Worm (Caenorhabditis elegans) whole organism, young adult: ENCODE results near the gene egl-44.

ENCODE experiments used
- B0019.2 ChIP-seq: fragments of 200-800 bp; sonication (Bioruptor generic); conservative IDR thresholded peaks from 2 replicates; pipeline ENCODE4 v1.3.6; 2022; ENCODE audit warnings: missing genetic modification reagents, missing genetic modification characterization, missing compliant biosample characterization
- B0035.1 ChIP-seq: sonication (generic microtip); optimal IDR thresholded peaks from 2 replicates; lab custom pipeline; 2016; ENCODE audit warnings: missing genetic modification characterization, mild to moderate bottlenecking, missing compliant biosample characterization, missing genotype, missing genetic modification reagents
- B0261.1 ChIP-seq: sonication (generic microtip); optimal IDR thresholded peaks from 2 replicates; lab custom pipeline; 2016; ENCODE audit warnings: mild to moderate bottlenecking, missing genetic modification characterization, moderate library complexity, missing compliant biosample characterization
- C17E4.6 ChIP-seq: fragments of 200-800 bp; sonication (Bioruptor generic); IDR thresholded peaks from 2 replicates; pipeline ENCODE4 v1.3.6; 2022; ENCODE audit warnings: missing genetic modification reagents, missing genetic modification characterization, missing compliant biosample characterization
- F22D6.2 ChIP-seq: sonication (generic microtip); optimal IDR thresholded peaks from 2 replicates; lab custom pipeline; 2016; ENCODE audit warnings: mild to moderate bottlenecking, missing genetic modification characterization, missing compliant biosample characterization
- F23B12.7 ChIP-seq: sonication (generic microtip); optimal IDR thresholded peaks from 2 replicates; lab custom pipeline; 2017; ENCODE audit warnings: missing genetic modification characterization, mild to moderate bottlenecking, missing compliant biosample characterization, antibody characterized with exemption, moderate library complexity; ENCODE audit not compliant: insufficient read depth
- F49E8.2 ChIP-seq: sonication (generic microtip); optimal IDR thresholded peaks from 3 replicates; lab custom pipeline; 2017; ENCODE audit warnings: missing genetic modification characterization, mild to moderate bottlenecking, missing compliant biosample characterization, antibody characterized with exemption, moderate library complexity; ENCODE audit not compliant: insufficient read depth
- F57C9.4 ChIP-seq: sonication (generic microtip); optimal IDR thresholded peaks from 2 replicates; lab custom pipeline; 2017; ENCODE audit warnings: mild to moderate bottlenecking, missing genetic modification characterization, missing compliant biosample characterization
- Y56A3A.18 ChIP-seq: fragments of 200-800 bp; sonication (Bioruptor generic); IDR thresholded peaks from 2 replicates; pipeline ENCODE4 v1.3.6; 2022; ENCODE audit warnings: missing genetic modification reagents, missing genetic modification characterization, missing compliant biosample characterization
- Y95B8A.8 ChIP-seq: fragments of 200-800 bp; sonication (Bioruptor generic); IDR thresholded peaks from 2 replicates; pipeline ENCODE4 v1.3.6; 2022; ENCODE audit warnings: missing genetic modification reagents, missing genetic modification characterization, missing compliant biosample characterization
- ZK185.1 ChIP-seq: sonication (generic microtip); optimal IDR thresholded peaks from 2 replicates; lab custom pipeline; 2016; ENCODE audit warnings: mild to moderate bottlenecking, missing genetic modification characterization, missing compliant biosample characterization; ENCODE audit not compliant: poor library complexity, severe bottlenecking
- ama-1 ChIP-seq, 3 experiments: fragments of 150-350 bp in 1 of 3; sonication (generic microtip) in 2 of 3; optimal IDR thresholded peaks; 2 replicates each; lab custom pipeline; 2014 to 2018; ENCODE audit warnings: missing biosample characterization in 2 of 3, missing genetic modification characterization in 2 of 3, missing genetic modification reagents in 2 of 3
- aptf-2 ChIP-seq: fragments of 200-800 bp; sonication (Bioruptor generic); conservative IDR thresholded peaks from 2 replicates; pipeline ENCODE4 v1.3.6; 2022; ENCODE audit warnings: missing genetic modification reagents, missing genetic modification characterization, missing compliant biosample characterization
- athp-1 ChIP-seq: sonication (generic microtip); optimal IDR thresholded peaks from 2 replicates; lab custom pipeline; 2017; ENCODE audit warnings: mild to moderate bottlenecking, missing genetic modification characterization, missing compliant biosample characterization
- attf-3 ChIP-seq: fragments of 200-800 bp; sonication (Bioruptor generic); conservative IDR thresholded peaks from 2 replicates; pipeline ENCODE4 v1.3.6; 2022; ENCODE audit warnings: missing genetic modification reagents, missing genetic modification characterization, missing compliant biosample characterization
- attf-5 ChIP-seq: fragments of 200-800 bp; sonication (Bioruptor generic); optimal IDR thresholded peaks from 2 replicates; lab custom pipeline; 2018; ENCODE audit warnings: mild to moderate bottlenecking, missing genetic modification characterization, missing compliant biosample characterization
- bed-1 ChIP-seq: fragments of 200-800 bp; sonication (Bioruptor generic); IDR thresholded peaks from 2 replicates; pipeline ENCODE4 v1.3.6; 2022; ENCODE audit warnings: missing genetic modification reagents, missing genetic modification characterization, missing compliant biosample characterization
- cebp-1 ChIP-seq, 2 experiments: fragments of 200-800 bp in 1 of 2; sonication (Bioruptor generic) in 1 of 2; sonication (generic microtip) in 1 of 2; IDR thresholded peaks in 1 of 2; optimal IDR thresholded peaks in 1 of 2; 2 replicates each; pipeline versions ENCODE4 v1.3.6 to Lab custom; 2017 to 2022; ENCODE audit warnings: missing compliant biosample characterization in 2 of 2, missing genetic modification characterization in 2 of 2, mild to moderate bottlenecking in 1 of 2, missing genetic modification reagents in 1 of 2, moderate library complexity in 1 of 2
- ceh-100 ChIP-seq: fragments of 200-800 bp; sonication (Bioruptor generic); IDR thresholded peaks from 2 replicates; pipeline ENCODE4 v1.3.6; 2022; ENCODE audit warnings: missing genetic modification reagents, missing genetic modification characterization, missing compliant biosample characterization
- ceh-91 ChIP-seq: fragments of 200-800 bp; sonication (Bioruptor generic); IDR thresholded peaks from 2 replicates; pipeline ENCODE4 v1.3.6; 2022; ENCODE audit warnings: missing genetic modification reagents, missing genetic modification characterization, missing compliant biosample characterization
- dox-1 ChIP-seq: fragments of 200-800 bp; sonication (Bioruptor generic); IDR thresholded peaks from 2 replicates; pipeline ENCODE4 v1.3.6; 2022; ENCODE audit warnings: missing genetic modification reagents, missing genetic modification characterization, missing compliant biosample characterization
- ets-4 ChIP-seq: fragments of 200-800 bp; sonication (Bioruptor generic); optimal IDR thresholded peaks from 2 replicates; lab custom pipeline; 2018; ENCODE audit warnings: mild to moderate bottlenecking, missing genetic modification characterization, missing compliant biosample characterization
- hlh-12 ChIP-seq: sonication (generic microtip); optimal IDR thresholded peaks from 2 replicates; lab custom pipeline; 2016; ENCODE audit warnings: missing genetic modification characterization, missing compliant biosample characterization
- hmg-1.2 ChIP-seq: fragments of 200-800 bp; sonication (Bioruptor generic); IDR thresholded peaks from 2 replicates; pipeline ENCODE4 v1.3.6; 2022; ENCODE audit warnings: missing genetic modification reagents, missing genetic modification characterization, missing compliant biosample characterization
- hmg-20 ChIP-seq: fragments of 200-800 bp; sonication (Bioruptor generic); IDR thresholded peaks from 2 replicates; pipeline ENCODE4 v1.3.6; 2022; ENCODE audit warnings: missing genetic modification reagents, missing genetic modification characterization, missing compliant biosample characterization
- lag-1 ChIP-seq: fragments of 200-800 bp; sonication (Bioruptor generic); IDR thresholded peaks from 2 replicates; pipeline ENCODE4 v1.3.6; 2022; ENCODE audit warnings: missing genetic modification reagents, missing genetic modification characterization, missing compliant biosample characterization
- let-607 ChIP-seq, 2 experiments: fragments of 200-800 bp in 1 of 2; sonication (Bioruptor generic) in 1 of 2; sonication (generic microtip) in 1 of 2; optimal IDR thresholded peaks; 2 replicates each; lab custom pipeline; 2016 to 2018; ENCODE audit warnings: mild to moderate bottlenecking in 2 of 2, missing compliant biosample characterization in 2 of 2, missing genetic modification characterization in 2 of 2, moderate library complexity in 2 of 2, missing genotype in 1 of 2
- lsl-1 ChIP-seq: fragments of 200-800 bp; sonication (Bioruptor generic); optimal IDR thresholded peaks from 2 replicates; lab custom pipeline; 2018; ENCODE audit warnings: mild to moderate bottlenecking, missing genetic modification characterization, moderate library complexity, missing compliant biosample characterization
- madf-6 ChIP-seq: fragments of 200-800 bp; sonication (Bioruptor generic); IDR thresholded peaks from 2 replicates; pipeline ENCODE4 v1.3.6; 2022; ENCODE audit warnings: missing genetic modification reagents, missing genetic modification characterization, missing compliant biosample characterization
- madf-8 ChIP-seq: fragments of 200-800 bp; sonication (Bioruptor generic); conservative IDR thresholded peaks from 2 replicates; pipeline ENCODE4 v1.3.6; 2022; ENCODE audit warnings: missing genetic modification reagents, missing genetic modification characterization, missing compliant biosample characterization
- nfya-2 ChIP-seq: fragments of 200-800 bp; sonication (Bioruptor generic); IDR thresholded peaks from 2 replicates; pipeline ENCODE4 v1.3.6; 2022; ENCODE audit warnings: missing genetic modification reagents, missing genetic modification characterization, missing compliant biosample characterization
- nhr-90 ChIP-seq: sonication (generic microtip); optimal IDR thresholded peaks from 2 replicates; lab custom pipeline; 2016; ENCODE audit warnings: missing genotype, mild to moderate bottlenecking, missing genetic modification characterization, missing compliant biosample characterization
- rcor-1 ChIP-seq: fragments of 200-800 bp; sonication (Bioruptor generic); IDR thresholded peaks from 2 replicates; pipeline ENCODE4 v1.3.6; 2022; ENCODE audit warnings: missing genetic modification reagents, missing genetic modification characterization, missing compliant biosample characterization
- rec-8 ChIP-seq, 2 experiments: sonication (generic microtip); optimal IDR thresholded peaks; 2 replicates each; lab custom pipeline; 2016; ENCODE audit warnings: mild to moderate bottlenecking in 2 of 2, missing genetic modification characterization in 2 of 2, missing genetic modification reagents in 2 of 2, missing genotype in 2 of 2, missing biosample characterization in 1 of 2, missing compliant biosample characterization in 1 of 2, moderate library complexity in 1 of 2
- repo-1 ChIP-seq: sonication (generic microtip); optimal IDR thresholded peaks from 2 replicates; lab custom pipeline; 2017; ENCODE audit warnings: mild to moderate bottlenecking, missing genetic modification characterization, missing compliant biosample characterization
- rpc-1 ChIP-seq, 2 experiments: fragments of 150-350 bp in 1 of 2; sonication (generic microtip) in 1 of 2; optimal IDR thresholded peaks; 2 replicates each; lab custom pipeline; 2014 to 2018; ENCODE audit warnings: missing biosample characterization in 1 of 2, missing genetic modification characterization in 1 of 2, missing genetic modification reagents in 1 of 2, missing genotype in 1 of 2
- snpc-4 ChIP-seq, 5 experiments: fragments of 150-350 bp in 1 of 5; sonication (generic microtip) in 4 of 5; optimal IDR thresholded peaks; 2 replicates each; lab custom pipeline; 2014 to 2018; ENCODE audit warnings: missing genetic modification characterization in 5 of 5, missing biosample characterization in 3 of 5, antibody characterized with exemption in 2 of 5, mild to moderate bottlenecking in 2 of 5, missing compliant biosample characterization in 2 of 5, missing genotype in 2 of 5, moderate library complexity in 2 of 5, missing genetic modification reagents in 1 of 5
- unc-130 ChIP-seq: sonication (generic microtip); optimal IDR thresholded peaks from 2 replicates; lab custom pipeline; 2016; ENCODE audit warnings: missing genetic modification reagents, missing genetic modification characterization, missing compliant biosample characterization
- unc-62 ChIP-seq: fragments of 150-350 bp; optimal IDR thresholded peaks from 2 replicates; lab custom pipeline; 2014; ENCODE audit warnings: missing biosample characterization, missing genetic modification reagents, missing genetic modification characterization

The egl-44 gene

ce11 chrII:5918149-5918697, 10.4 kb upstream of the egl-44 start, which contains the start of gene ptp-2:
ptp-2 (plus strand) TSS chrII:5918647.
- TF ChIP-seq repo-1 (tag; lab: Kevin White, UChicago) (no peak), hmg-20 (GFP tag; lab: Robert Waterston, UW) (no peak), cebp-1 (GFP tag; IDR thresholded peaks at IDR 0.05; lab: Robert Waterston, UW) (no peak), cebp-1 (tag; optimal IDR thresholded peaks at IDR 0.05; lab: Kevin White, UChicago) (peak; percentile 17), F22D6.2 (tag; lab: Kevin White, UChicago) (no peak), unc-130 (GFP tag; lab: Kevin White, UChicago) (no peak), aptf-2 (GFP tag; lab: Robert Waterston, UW) (no peak), attf-3 (peak; percentile 95), F57C9.4 (no peak), ama-1 (optimal IDR thresholded peaks at IDR 0.05; lab: Kevin White, UChicago) (no peak), ama-1 (GFP tag; optimal IDR thresholded peaks at IDR 0.05; lab: Kevin White, UChicago) (peak in 1 of 2 experiments; percentile 19), ceh-100 (GFP tag; lab: Robert Waterston, UW) (peak; percentile 75), snpc-4 (GFP tag; optimal IDR thresholded peaks at IDR 0.05; lab: Kevin White, UChicago) (no peak), snpc-4 (tag; optimal IDR thresholded peaks at IDR 0.05; lab: Kevin White, UChicago) (peak in 1 of 4 experiments; percentile 0), C17E4.6 (GFP tag; lab: Robert Waterston, UW) (no peak), B0261.1 (tag; lab: Kevin White, UChicago) (no peak), athp-1 (no peak), rec-8 (tag; optimal IDR thresholded peaks at IDR 0.05; lab: Kevin White, UChicago) (no peak), F23B12.7 (tag; lab: Kevin White, UChicago) (peak; percentile 42), ets-4 (GFP tag; lab: Kevin White, UChicago) (no peak), lag-1 (no peak), B0019.2 (GFP tag; lab: Robert Waterston, UW) (no peak), ZK185.1 (tag; lab: Kevin White, UChicago) (no peak)

ce11 chrII:5921620-5922019, 7.0 kb upstream of the egl-44 start, which contains the start of gene vrk-1:
vrk-1 (plus strand) TSS chrII:5921967.
- peak; percentile 35 for TF ChIP-seq madf-6 (GFP tag; lab: Robert Waterston, UW)
- no peak for TF ChIP-seq Y56A3A.18

ce11 chrII:5930095-5930653, 1.6 kb downstream of the egl-44 start:
- TF ChIP-seq unc-62 (GFP tag; lab: Kevin White, UChicago) (peak; percentile 66), madf-8 (no peak), snpc-4 (GFP tag; optimal IDR thresholded peaks at IDR 0.05; lab: Kevin White, UChicago) (no peak), snpc-4 (tag; optimal IDR thresholded peaks at IDR 0.05; lab: Kevin White, UChicago) (peak in 1 of 4 experiments; percentile 0), F23B12.7 (tag; lab: Kevin White, UChicago) (peak; percentile 27), rcor-1 (GFP tag; lab: Robert Waterston, UW) (0 out of 2 replicates have a peak, but pooled peaks have one; percentile 15), cebp-1 (GFP tag; IDR thresholded peaks at IDR 0.05; lab: Robert Waterston, UW) (peak; percentile 66; the same call in 1 of the 2 replicates), cebp-1 (tag; optimal IDR thresholded peaks at IDR 0.05; lab: Kevin White, UChicago) (peak; percentile 71), nfya-2 (GFP tag; lab: Robert Waterston, UW) (no peak), B0035.1 (tag; lab: Kevin White, UChicago) (no peak), ets-4 (GFP tag; lab: Kevin White, UChicago) (peak; percentile 54), dox-1 (GFP tag; lab: Robert Waterston, UW) (peak; percentile 63; the same call in 1 of the 2 replicates), ceh-91 (GFP tag; lab: Robert Waterston, UW) (no peak), hlh-12 (no peak), bed-1 (GFP tag; lab: Robert Waterston, UW) (no peak), hmg-1.2 (GFP tag; lab: Robert Waterston, UW) (0 out of 2 replicates have a peak, but pooled peaks have one; percentile 6), attf-5 (peak; percentile 49), rpc-1 (optimal IDR thresholded peaks at IDR 0.05; lab: Kevin White, UChicago) (no peak), rpc-1 (tag; optimal IDR thresholded peaks at IDR 0.05; lab: Kevin White, UChicago) (no peak), Y95B8A.8 (GFP tag; lab: Robert Waterston, UW) (no peak), F49E8.2 (tag; lab: Kevin White, UChicago) (no peak), let-607 (tag; optimal IDR thresholded peaks at IDR 0.05; lab: Kevin White, UChicago) (peak; percentile 71 to 72), hmg-20 (GFP tag; lab: Robert Waterston, UW) (no peak), nhr-90 (no peak), lsl-1 (no peak), ceh-100 (GFP tag; lab: Robert Waterston, UW) (no peak)
